Worm (Caenorhabditis elegans) whole organism, L3 larva: ENCODE results near the gene Y43F8B.15.

Experiments
- ceh-82 ChIP-seq: fragments of 150-350 bp; optimal IDR thresholded peaks from 2 replicates; lab custom pipeline; 2014; ENCODE audit warnings: missing biosample characterization, missing genetic modification characterization
- egl-27 ChIP-seq: sonication (generic microtip); optimal IDR thresholded peaks from 4 replicates; lab custom pipeline; 2017; ENCODE audit warnings: missing biosample characterization, missing genetic modification reagents, missing genetic modification characterization
- elt-1 ChIP-seq: fragments of 150-350 bp; optimal IDR thresholded peaks from 2 replicates; lab custom pipeline; 2014; ENCODE audit warnings: missing biosample characterization, missing genetic modification characterization
- fkh-2 ChIP-seq: fragments of 150-350 bp; optimal IDR thresholded peaks from 2 replicates; lab custom pipeline; 2014; ENCODE audit warnings: missing biosample characterization, missing genetic modification reagents, missing genetic modification characterization
- unc-39 ChIP-seq: sonication (generic microtip); optimal IDR thresholded peaks from 4 replicates; lab custom pipeline; 2017; ENCODE audit warnings: missing biosample characterization, missing genetic modification characterization

- TF ChIP-seq egl-27, result no peak
- no peak for TF ChIP-seq elt-1 (tag; lab: Kevin White, UChicago)
- no peak for TF ChIP-seq fkh-2 (tag; lab: Kevin White, UChicago)
- no peak for TF ChIP-seq unc-39 (tag; lab: Kevin White, UChicago)
- TF ChIP-seq ceh-82 (tag; lab: Kevin White, UChicago), result no peak
These were observed 6.3 kb downstream of the Y43F8B.15 start, which contains the start of the genes Y43F8B.13 and Y43F8B.14 for ce11 chrV:19455650-19456049.
